Worm (Caenorhabditis elegans) whole organism, young adult: Measurements from ENCODE around the gene F57C2.4.

Source experiments
- C17E4.6 ChIP-seq: fragments of 200-800 bp; sonication (Bioruptor generic); IDR thresholded peaks from 2 replicates; pipeline ENCODE4 v1.3.6; 2022; ENCODE audit warnings: missing genetic modification reagents, missing genetic modification characterization, missing compliant biosample characterization
- F10E7.11 ChIP-seq: sonication (generic microtip); optimal IDR thresholded peaks from 2 replicates; lab custom pipeline; 2017; ENCODE audit warnings: mild to moderate bottlenecking, missing genetic modification characterization, moderate library complexity, missing compliant biosample characterization
- F37B4.10 ChIP-seq: fragments of 200-800 bp; sonication (Bioruptor generic); IDR thresholded peaks from 2 replicates; pipeline ENCODE4 v1.3.6; 2022; ENCODE audit warnings: missing genetic modification characterization, missing compliant biosample characterization
- F39B2.1 ChIP-seq: fragments of 200-800 bp; sonication (Bioruptor generic); IDR thresholded peaks from 2 replicates; pipeline ENCODE4 v1.3.6; 2022; ENCODE audit warnings: missing genetic modification reagents, missing genetic modification characterization, missing compliant biosample characterization
- F49E8.2 ChIP-seq: sonication (generic microtip); optimal IDR thresholded peaks from 3 replicates; lab custom pipeline; 2017; ENCODE audit warnings: missing genetic modification characterization, mild to moderate bottlenecking, missing compliant biosample characterization, antibody characterized with exemption, moderate library complexity; ENCODE audit not compliant: insufficient read depth
- F52B5.7 ChIP-seq: sonication (generic microtip); optimal IDR thresholded peaks from 2 replicates; lab custom pipeline; 2016; ENCODE audit warnings: mild to moderate bottlenecking, missing genetic modification characterization, missing compliant biosample characterization
- T26A5.8 ChIP-seq: sonication (generic microtip); optimal IDR thresholded peaks from 2 replicates; lab custom pipeline; 2016; ENCODE audit warnings: missing genetic modification characterization, missing compliant biosample characterization
- akir-1 ChIP-seq: fragments of 200-800 bp; sonication (Bioruptor generic); optimal IDR thresholded peaks from 2 replicates; lab custom pipeline; 2018; ENCODE audit warnings: mild to moderate bottlenecking, missing genetic modification characterization, moderate library complexity, missing compliant biosample characterization
- aptf-3 ChIP-seq: fragments of 200-800 bp; sonication (Bioruptor generic); IDR thresholded peaks from 2 replicates; pipeline ENCODE4 v1.3.6; 2022; ENCODE audit warnings: missing genetic modification characterization, missing compliant biosample characterization
- atf-7 ChIP-seq: sonication (generic microtip); optimal IDR thresholded peaks from 2 replicates; lab custom pipeline; 2017; ENCODE audit warnings: mild to moderate bottlenecking, missing genetic modification characterization, missing compliant biosample characterization
- bed-2 ChIP-seq: fragments of 200-800 bp; sonication (Bioruptor generic); IDR thresholded peaks from 2 replicates; pipeline ENCODE4 v1.3.6; 2022; ENCODE audit warnings: missing genetic modification reagents, missing genetic modification characterization, missing compliant biosample characterization
- ceh-27 ChIP-seq: fragments of 200-800 bp; sonication (Bioruptor generic); optimal IDR thresholded peaks from 2 replicates; lab custom pipeline; 2018; ENCODE audit warnings: mild to moderate bottlenecking, missing genetic modification characterization, moderate library complexity, missing compliant biosample characterization
- ceh-79 ChIP-seq: sonication (generic microtip); optimal IDR thresholded peaks from 2 replicates; lab custom pipeline; 2017; ENCODE audit warnings: mild to moderate bottlenecking, missing genetic modification characterization, missing compliant biosample characterization
- efl-1 ChIP-seq: fragments of 150-350 bp; optimal IDR thresholded peaks from 2 replicates; lab custom pipeline; 2014; ENCODE audit warnings: missing biosample characterization, missing genetic modification reagents, missing genetic modification characterization
- egl-44 ChIP-seq: fragments of 200-800 bp; sonication (Bioruptor generic); IDR thresholded peaks from 2 replicates; pipeline ENCODE4 v1.3.6; 2022; ENCODE audit warnings: missing genetic modification reagents, missing genetic modification characterization, missing compliant biosample characterization
- egrh-3 ChIP-seq: fragments of 200-800 bp; sonication (Bioruptor generic); IDR thresholded peaks from 2 replicates; pipeline ENCODE4 v1.3.6; 2022; ENCODE audit warnings: missing genetic modification reagents, missing genetic modification characterization, missing compliant biosample characterization
- ekl-4 ChIP-seq: fragments of 200-800 bp; sonication (Bioruptor generic); IDR thresholded peaks from 2 replicates; pipeline ENCODE4 v1.3.6; 2022; ENCODE audit warnings: missing genetic modification reagents, missing genetic modification characterization, missing compliant biosample characterization
- him-1 ChIP-seq: sonication (generic microtip); optimal IDR thresholded peaks from 2 replicates; lab custom pipeline; 2016; ENCODE audit warnings: missing genotype, missing genetic modification reagents, missing genetic modification characterization, missing compliant biosample characterization
- let-607 ChIP-seq, 2 experiments: fragments of 200-800 bp in 1 of 2; sonication (Bioruptor generic) in 1 of 2; sonication (generic microtip) in 1 of 2; optimal IDR thresholded peaks; 2 replicates each; lab custom pipeline; 2016 to 2018; ENCODE audit warnings: mild to moderate bottlenecking in 2 of 2, missing compliant biosample characterization in 2 of 2, missing genetic modification characterization in 2 of 2, moderate library complexity in 2 of 2, missing genotype in 1 of 2
- lin-26 ChIP-seq: fragments of 200-800 bp; sonication (Bioruptor generic); IDR thresholded peaks from 2 replicates; pipeline ENCODE4 v1.3.6; 2022; ENCODE audit warnings: missing genetic modification reagents, missing genetic modification characterization, missing compliant biosample characterization
- lin-54 ChIP-seq: fragments of 200-800 bp; sonication (Bioruptor generic); optimal IDR thresholded peaks from 2 replicates; lab custom pipeline; 2018; ENCODE audit warnings: mild to moderate bottlenecking, missing genetic modification characterization, missing compliant biosample characterization
- lsy-27 ChIP-seq: sonication (generic microtip); optimal IDR thresholded peaks from 2 replicates; lab custom pipeline; 2017; ENCODE audit warnings: missing genetic modification characterization, mild to moderate bottlenecking, missing compliant biosample characterization, antibody characterized with exemption, missing genotype, borderline replicate concordance; ENCODE audit not compliant: insufficient read depth
- madf-10 ChIP-seq: sonication (generic microtip); optimal IDR thresholded peaks from 2 replicates; lab custom pipeline; 2016; ENCODE audit warnings: mild to moderate bottlenecking, missing genetic modification characterization, missing compliant biosample characterization
- madf-6 ChIP-seq: fragments of 200-800 bp; sonication (Bioruptor generic); IDR thresholded peaks from 2 replicates; pipeline ENCODE4 v1.3.6; 2022; ENCODE audit warnings: missing genetic modification reagents, missing genetic modification characterization, missing compliant biosample characterization
- mel-28 ChIP-seq: sonication (generic microtip); optimal IDR thresholded peaks from 2 replicates; lab custom pipeline; 2016; ENCODE audit warnings: borderline replicate concordance, mild to moderate bottlenecking, missing genetic modification characterization, missing compliant biosample characterization
- mxl-1 ChIP-seq: sonication (generic microtip); optimal IDR thresholded peaks from 2 replicates; lab custom pipeline; 2016; ENCODE audit warnings: missing genetic modification characterization, missing compliant biosample characterization
- snpc-1.3 ChIP-seq: sonication (generic microtip); optimal IDR thresholded peaks from 2 replicates; lab custom pipeline; 2017; ENCODE audit warnings: missing genetic modification characterization, mild to moderate bottlenecking, missing compliant biosample characterization, antibody characterized with exemption, moderate library complexity, missing genotype, missing genetic modification reagents; ENCODE audit not compliant: insufficient read depth
- snpc-3.4 ChIP-seq: sonication (generic microtip); optimal IDR thresholded peaks from 2 replicates; lab custom pipeline; 2017; ENCODE audit warnings: missing genetic modification characterization, mild to moderate bottlenecking, missing compliant biosample characterization, antibody characterized with exemption, moderate library complexity, missing genotype, missing genetic modification reagents
- snpc-4 ChIP-seq, 5 experiments: fragments of 150-350 bp in 1 of 5; sonication (generic microtip) in 4 of 5; optimal IDR thresholded peaks; 2 replicates each; lab custom pipeline; 2014 to 2018; ENCODE audit warnings: missing genetic modification characterization in 5 of 5, missing biosample characterization in 3 of 5, antibody characterized with exemption in 2 of 5, mild to moderate bottlenecking in 2 of 5, missing compliant biosample characterization in 2 of 5, missing genotype in 2 of 5, moderate library complexity in 2 of 5, missing genetic modification reagents in 1 of 5
- sptf-2 ChIP-seq: fragments of 200-800 bp; sonication (Bioruptor generic); optimal IDR thresholded peaks from 2 replicates; lab custom pipeline; 2018; ENCODE audit warnings: mild to moderate bottlenecking, missing genetic modification characterization, missing compliant biosample characterization
- tbp1 ChIP-seq: fragments of 200-800 bp; sonication (Bioruptor generic); optimal IDR thresholded peaks from 2 replicates; lab custom pipeline; 2018; ENCODE audit warnings: mild to moderate bottlenecking, missing genetic modification characterization, missing compliant biosample characterization
- tbx-9 ChIP-seq: sonication (generic microtip); optimal IDR thresholded peaks from 2 replicates; lab custom pipeline; 2016; ENCODE audit warnings: borderline replicate concordance, missing genetic modification characterization, inconsistent platforms, missing compliant biosample characterization
- tlf-1 ChIP-seq: fragments of 200-800 bp; sonication (Bioruptor generic); optimal IDR thresholded peaks from 2 replicates; lab custom pipeline; 2018; ENCODE audit warnings: mild to moderate bottlenecking, missing genetic modification characterization, missing compliant biosample characterization
- unc-130 ChIP-seq: sonication (generic microtip); optimal IDR thresholded peaks from 2 replicates; lab custom pipeline; 2016; ENCODE audit warnings: missing genetic modification reagents, missing genetic modification characterization, missing compliant biosample characterization
- ztf-26 ChIP-seq: sonication (generic microtip); optimal IDR thresholded peaks from 2 replicates; lab custom pipeline; 2017; ENCODE audit warnings: missing genetic modification characterization, missing compliant biosample characterization
- ztf-3 ChIP-seq: fragments of 200-800 bp; sonication (Bioruptor generic); optimal IDR thresholded peaks from 2 replicates; lab custom pipeline; 2018; ENCODE audit warnings: mild to moderate bottlenecking, missing genetic modification characterization, missing compliant biosample characterization

F57C2.4 gene

ce11 chrII:14479583-14480245 lies 45.4 kb upstream of the F57C2.4 start, which contains the start of gene C13B4.1 (continued):
- no peak for TF ChIP-seq C17E4.6 (GFP tag; lab: Robert Waterston, UW)
- TF ChIP-seq aptf-3 (GFP tag; lab: Robert Waterston, UW) = no peak
- no peak for TF ChIP-seq F37B4.10
- TF ChIP-seq tbx-9 (tag; lab: Kevin White, UChicago) = no peak
- no peak; the same call in 1 of the 2 replicates for TF ChIP-seq ekl-4 (GFP tag; lab: Robert Waterston, UW)
- peak; percentile 11 for TF ChIP-seq him-1 (tag; lab: Kevin White, UChicago)
- TF ChIP-seq ceh-79 (tag; lab: Kevin White, UChicago) = no peak
- TF ChIP-seq ceh-27 (GFP tag; lab: Kevin White, UChicago) = no peak
- peak; percentile 49 for TF ChIP-seq unc-130 (GFP tag; lab: Kevin White, UChicago)
- TF ChIP-seq egl-44 (GFP tag; lab: Robert Waterston, UW) = no peak
- TF ChIP-seq T26A5.8 (tag; lab: Kevin White, UChicago) = no peak
- no peak for TF ChIP-seq F10E7.11 (tag; lab: Kevin White, UChicago)
- peak; percentile 36 for TF ChIP-seq snpc-3.4
- no peak for TF ChIP-seq ztf-26 (tag; lab: Kevin White, UChicago)
- no peak for TF ChIP-seq snpc-4 (GFP tag; optimal IDR thresholded peaks at IDR 0.05; lab: Kevin White, UChicago)
- peak in 1 of 4 experiments; percentile 16 for TF ChIP-seq snpc-4 (tag; optimal IDR thresholded peaks at IDR 0.05; lab: Kevin White, UChicago)

ce11 chrII:14480772-14481171 lies 44.3 kb upstream of the F57C2.4 start:
- no peak for TF ChIP-seq tbx-9 (tag; lab: Kevin White, UChicago)
- no peak for TF ChIP-seq tlf-1 (GFP tag; lab: Kevin White, UChicago)
- TF ChIP-seq tbp1 = no peak
- TF ChIP-seq bed-2 (GFP tag; lab: Robert Waterston, UW) = no peak
- TF ChIP-seq snpc-4 (GFP tag; optimal IDR thresholded peaks at IDR 0.05; lab: Kevin White, UChicago) = no peak
- TF ChIP-seq snpc-4 (tag; optimal IDR thresholded peaks at IDR 0.05; lab: Kevin White, UChicago) = no peak
- no peak for TF ChIP-seq mxl-1
- no peak for TF ChIP-seq sptf-2 (GFP tag; lab: Kevin White, UChicago)
- no peak for TF ChIP-seq F49E8.2 (tag; lab: Kevin White, UChicago)
- TF ChIP-seq ztf-3 = no peak
- no peak for TF ChIP-seq let-607 (tag; optimal IDR thresholded peaks at IDR 0.05; lab: Kevin White, UChicago)
- TF ChIP-seq atf-7 (tag; lab: Kevin White, UChicago) = no peak
- no peak for TF ChIP-seq lsy-27 (tag; lab: Kevin White, UChicago)

ce11 chrII:14483813-14484212 lies 41.3 kb upstream of the F57C2.4 start:
- TF ChIP-seq akir-1 (no peak), F39B2.1 (GFP tag; lab: Robert Waterston, UW) (no peak), F37B4.10 (no peak), madf-6 (GFP tag; lab: Robert Waterston, UW) (no peak), madf-10 (tag; lab: Kevin White, UChicago) (no peak), F52B5.7 (tag; lab: Kevin White, UChicago) (no peak), mel-28 (tag; lab: Kevin White, UChicago) (no peak), snpc-1.3 (tag; lab: Kevin White, UChicago) (no peak), efl-1 (GFP tag; lab: Kevin White, UChicago) (no peak), egrh-3 (GFP tag; lab: Robert Waterston, UW) (no peak), F10E7.11 (tag; lab: Kevin White, UChicago) (no peak), lin-26 (GFP tag; lab: Robert Waterston, UW) (no peak), bed-2 (GFP tag; lab: Robert Waterston, UW) (no peak), lin-54 (GFP tag; lab: Kevin White, UChicago) (no peak)
